Worm (Caenorhabditis elegans) whole organism, L3 larva: ENCODE results near the gene M01G5.1.
A peak's percentile ranks its signal among the peaks of the same experiment; 100 is the strongest.

Experiments used
- R02D3.7 ChIP-seq: fragments of 150-350 bp; optimal IDR thresholded peaks from 2 replicates; lab custom pipeline; 2014; ENCODE audit warnings: missing biosample characterization, missing genetic modification characterization
- ZK546.5 ChIP-seq: sonication (generic microtip); optimal IDR thresholded peaks from 2 replicates; lab custom pipeline; 2017; ENCODE audit warnings: missing biosample characterization, missing genetic modification characterization
- aly-2 ChIP-seq: fragments of 150-350 bp; optimal IDR thresholded peaks from 2 replicates; lab custom pipeline; 2014; ENCODE audit warnings: missing biosample characterization, missing genetic modification characterization
- ama-1 ChIP-seq: fragments of 150-350 bp; optimal IDR thresholded peaks from 2 replicates; lab custom pipeline; 2018
- ceh-16 ChIP-seq: sonication (generic microtip); optimal IDR thresholded peaks from 2 replicates; lab custom pipeline; 2017; ENCODE audit warnings: missing biosample characterization, missing genetic modification characterization
- ceh-28 ChIP-seq: fragments of 150-350 bp; optimal IDR thresholded peaks from 2 replicates; lab custom pipeline; 2014; ENCODE audit warnings: missing biosample characterization, missing genetic modification reagents, missing genetic modification characterization
- ceh-82 ChIP-seq: fragments of 150-350 bp; optimal IDR thresholded peaks from 2 replicates; lab custom pipeline; 2014; ENCODE audit warnings: missing biosample characterization, missing genetic modification characterization
- ceh-9 ChIP-seq: sonication (generic microtip); optimal IDR thresholded peaks from 2 replicates; lab custom pipeline; 2018; ENCODE audit warnings: missing biosample characterization, missing genetic modification characterization
- daf-12 ChIP-seq: fragments of 150-350 bp; optimal IDR thresholded peaks from 2 replicates; lab custom pipeline; 2014; ENCODE audit warnings: missing biosample characterization, missing genetic modification reagents, missing genetic modification characterization
- egl-27 ChIP-seq: sonication (generic microtip); optimal IDR thresholded peaks from 4 replicates; lab custom pipeline; 2017; ENCODE audit warnings: missing biosample characterization, missing genetic modification reagents, missing genetic modification characterization
- egl-5 ChIP-seq: fragments of 150-350 bp; optimal IDR thresholded peaks from 2 replicates; lab custom pipeline; 2017; ENCODE audit warnings: missing biosample characterization, missing genetic modification reagents, missing genetic modification characterization, inconsistent platforms
- elt-2 ChIP-seq: sonication (generic microtip); optimal IDR thresholded peaks from 2 replicates; lab custom pipeline; 2016; ENCODE audit warnings: missing genetic modification reagents, mild to moderate bottlenecking, missing genetic modification characterization, missing compliant biosample characterization
- elt-3 ChIP-seq, 3 experiments: fragments of 150-350 bp in 1 of 3; sonication (generic microtip) in 2 of 3; optimal IDR thresholded peaks; 2 replicates in 2 of 3; 4 replicates in 1 of 3; lab custom pipeline; 2014 to 2017; ENCODE audit warnings: missing biosample characterization in 3 of 3, missing genetic modification characterization in 3 of 3
- fos-1 ChIP-seq: fragments of 150-350 bp; optimal IDR thresholded peaks from 2 replicates; lab custom pipeline; 2014; ENCODE audit warnings: missing biosample characterization, missing genetic modification characterization
- hmg-11 ChIP-seq: sonication (generic microtip); optimal IDR thresholded peaks from 2 replicates; lab custom pipeline; 2016; ENCODE audit warnings: missing genetic modification characterization, missing compliant biosample characterization
- jun-1 ChIP-seq: fragments of 150-350 bp; optimal IDR thresholded peaks from 2 replicates; lab custom pipeline; 2014; ENCODE audit warnings: missing biosample characterization, missing genetic modification reagents, missing genetic modification characterization
- lin-15B ChIP-seq: fragments of 150-350 bp; optimal IDR thresholded peaks from 2 replicates; lab custom pipeline; 2014; ENCODE audit warnings: missing biosample characterization, missing genetic modification characterization
- lin-39 ChIP-seq: fragments of 150-350 bp; optimal IDR thresholded peaks from 2 replicates; lab custom pipeline; 2018; ENCODE audit warnings: missing biosample characterization, missing genetic modification reagents, missing genetic modification characterization
- lsy-12 ChIP-seq: sonication (generic microtip); optimal IDR thresholded peaks from 2 replicates; lab custom pipeline; 2016; ENCODE audit warnings: mild to moderate bottlenecking, missing genetic modification characterization, missing compliant biosample characterization
- mdl-1 ChIP-seq: fragments of 150-350 bp; optimal IDR thresholded peaks from 2 replicates; lab custom pipeline; 2014; ENCODE audit warnings: missing biosample characterization, missing genetic modification characterization
- mml-1 ChIP-seq: fragments of 150-350 bp; sonication (generic microtip); optimal IDR thresholded peaks from 3 replicates; lab custom pipeline; 2014; ENCODE audit warnings: missing biosample characterization, missing genetic modification characterization
- nfya-1 ChIP-seq: sonication (generic microtip); optimal IDR thresholded peaks from 2 replicates; lab custom pipeline; 2017; ENCODE audit warnings: missing genetic modification characterization, mild to moderate bottlenecking, missing compliant biosample characterization, antibody characterized with exemption, moderate library complexity; ENCODE audit not compliant: insufficient read depth
- nhr-11 ChIP-seq: fragments of 150-350 bp; optimal IDR thresholded peaks from 2 replicates; lab custom pipeline; 2014; ENCODE audit warnings: missing biosample characterization, missing genetic modification characterization
- nhr-12 ChIP-seq: fragments of 150-350 bp; optimal IDR thresholded peaks from 2 replicates; lab custom pipeline; 2014; ENCODE audit warnings: missing biosample characterization, missing genetic modification characterization
- nhr-23 ChIP-seq: fragments of 150-350 bp; optimal IDR thresholded peaks from 2 replicates; lab custom pipeline; 2014; ENCODE audit warnings: missing biosample characterization, missing genetic modification reagents, missing genetic modification characterization
- nhr-237 ChIP-seq: fragments of 150-350 bp; optimal IDR thresholded peaks from 2 replicates; lab custom pipeline; 2014; ENCODE audit warnings: missing biosample characterization, missing genetic modification characterization
- nhr-28 ChIP-seq: fragments of 150-350 bp; optimal IDR thresholded peaks from 2 replicates; lab custom pipeline; 2014; ENCODE audit warnings: missing biosample characterization, missing genetic modification characterization
- nhr-43 ChIP-seq: sonication (generic microtip); optimal IDR thresholded peaks from 2 replicates; lab custom pipeline; 2016; ENCODE audit warnings: mild to moderate bottlenecking, missing genetic modification characterization, missing compliant biosample characterization; ENCODE audit not compliant: poor library complexity, severe bottlenecking
- nhr-67 ChIP-seq: fragments of 150-350 bp; optimal IDR thresholded peaks from 2 replicates; lab custom pipeline; 2014; ENCODE audit warnings: missing biosample characterization, missing genetic modification characterization
- nhr-76 ChIP-seq: fragments of 150-350 bp; sonication (generic microtip); optimal IDR thresholded peaks from 5 replicates; lab custom pipeline; 2014; ENCODE audit warnings: missing biosample characterization, missing genetic modification characterization
- nhr-77 ChIP-seq: fragments of 150-350 bp; optimal IDR thresholded peaks from 2 replicates; lab custom pipeline; 2014; ENCODE audit warnings: missing biosample characterization, missing genetic modification characterization
- pha-4 ChIP-seq: fragments of 150-350 bp; optimal IDR thresholded peaks from 2 replicates; lab custom pipeline; 2014; ENCODE audit warnings: missing biosample characterization, missing genetic modification reagents, missing genetic modification characterization
- pqm-1 ChIP-seq: fragments of 150-350 bp; optimal IDR thresholded peaks from 2 replicates; lab custom pipeline; 2017; ENCODE audit warnings: missing biosample characterization, missing genetic modification characterization, inconsistent platforms
- sea-2 ChIP-seq: fragments of 150-350 bp; sonication (generic microtip); optimal IDR thresholded peaks from 4 replicates; lab custom pipeline; 2014; ENCODE audit warnings: missing biosample characterization, missing genetic modification reagents, missing genetic modification characterization
- snpc-4 ChIP-seq: fragments of 150-350 bp; optimal IDR thresholded peaks from 2 replicates; lab custom pipeline; 2014; ENCODE audit warnings: missing biosample characterization, missing genetic modification characterization
- tbx-2 ChIP-seq: sonication (generic microtip); optimal IDR thresholded peaks from 2 replicates; lab custom pipeline; 2016; ENCODE audit warnings: mild to moderate bottlenecking, missing genetic modification characterization, missing compliant biosample characterization
- unc-62 ChIP-seq: fragments of 150-350 bp; sonication (generic microtip); optimal IDR thresholded peaks from 4 replicates; lab custom pipeline; 2014; ENCODE audit warnings: missing biosample characterization, missing genetic modification reagents, missing genetic modification characterization
- zag-1 ChIP-seq: fragments of 150-350 bp; optimal IDR thresholded peaks from 2 replicates; lab custom pipeline; 2014; ENCODE audit warnings: missing biosample characterization, missing genetic modification characterization
- ztf-11 ChIP-seq: fragments of 150-350 bp; optimal IDR thresholded peaks from 2 replicates; lab custom pipeline; 2014; ENCODE audit warnings: missing biosample characterization, missing genetic modification characterization
- ztf-4 ChIP-seq: fragments of 150-350 bp; optimal IDR thresholded peaks from 2 replicates; lab custom pipeline; 2014; ENCODE audit warnings: missing biosample characterization, missing genetic modification characterization

The M01G5.1 gene

DNA sequence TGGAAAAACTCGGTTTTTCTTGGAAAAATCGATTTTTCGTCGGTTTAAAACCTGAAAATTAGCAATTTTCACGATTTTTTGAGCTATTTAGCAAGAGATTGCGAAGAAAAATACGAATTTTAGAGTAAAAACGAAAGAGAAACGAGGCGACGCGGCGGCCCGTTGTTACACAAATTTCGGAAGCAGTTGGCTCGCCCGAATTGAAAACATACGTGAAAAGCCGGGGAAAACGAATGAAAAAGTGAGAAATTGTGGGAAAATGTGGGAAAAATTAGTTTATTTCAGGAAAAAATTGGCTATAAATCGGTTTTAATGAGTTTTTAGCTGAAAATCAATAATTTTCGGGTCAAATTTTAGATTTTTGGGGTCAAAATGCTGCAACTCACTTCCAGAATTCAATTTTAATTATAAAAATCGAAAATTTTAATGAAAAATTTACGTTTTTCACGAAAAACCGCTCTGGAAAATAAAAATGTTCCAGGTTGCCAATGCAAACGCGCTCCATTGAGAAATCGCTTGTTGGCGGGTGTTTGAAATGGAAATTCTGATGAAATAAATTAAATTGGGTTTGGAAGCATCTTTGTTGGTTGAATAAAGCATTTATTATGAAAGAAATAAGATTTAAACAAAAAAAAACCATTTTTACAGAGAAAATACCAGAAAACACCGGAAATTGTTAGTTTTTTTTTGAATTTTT is 36.7 kb downstream of the M01G5.1 start, which contains the start of gene snf-6:
snf-6 (minus strand) TSS at position 51 of the 697 bp plus-strand sequence.
- peak; percentile 37 for TF ChIP-seq nfya-1 (tag; lab: Kevin White, UChicago)
- TF ChIP-seq ceh-28 (tag; lab: Kevin White, UChicago) = no peak
- TF ChIP-seq fos-1 (tag; lab: Kevin White, UChicago) = no peak
- peak; percentile 82 for TF ChIP-seq lin-15B
- peak; percentile 59 for TF ChIP-seq nhr-23
- TF ChIP-seq mdl-1 (tag; lab: Kevin White, UChicago) = no peak
- TF ChIP-seq aly-2 (tag; lab: Kevin White, UChicago) = no peak
- no peak for TF ChIP-seq sea-2 (GFP tag; lab: Kevin White, UChicago)
- TF ChIP-seq ceh-16 (tag; lab: Kevin White, UChicago) = no peak
- TF ChIP-seq nhr-12 (tag; lab: Kevin White, UChicago) = no peak
- TF ChIP-seq ceh-9 (tag; lab: Kevin White, UChicago) = no peak
- TF ChIP-seq elt-2 = no peak
- TF ChIP-seq ztf-11 = no peak
- peak; percentile 20 for TF ChIP-seq nhr-43 (tag; lab: Kevin White, UChicago)
- TF ChIP-seq R02D3.7 (tag; lab: Kevin White, UChicago) = no peak
- TF ChIP-seq nhr-237 (tag; lab: Kevin White, UChicago) = no peak
- no peak for TF ChIP-seq egl-27
- TF ChIP-seq tbx-2 = no peak
- no peak for TF ChIP-seq zag-1 (tag; lab: Kevin White, UChicago)
- TF ChIP-seq pha-4 (tag; lab: Kevin White, UChicago) = peak; percentile 33
- no peak for TF ChIP-seq ztf-4 (tag; lab: Kevin White, UChicago)
- TF ChIP-seq nhr-77 (tag; lab: Kevin White, UChicago) = no peak
- no peak for TF ChIP-seq lin-39 (tag; lab: Kevin White, UChicago)
- TF ChIP-seq, all 47 proteins: peak for 5

DNA sequence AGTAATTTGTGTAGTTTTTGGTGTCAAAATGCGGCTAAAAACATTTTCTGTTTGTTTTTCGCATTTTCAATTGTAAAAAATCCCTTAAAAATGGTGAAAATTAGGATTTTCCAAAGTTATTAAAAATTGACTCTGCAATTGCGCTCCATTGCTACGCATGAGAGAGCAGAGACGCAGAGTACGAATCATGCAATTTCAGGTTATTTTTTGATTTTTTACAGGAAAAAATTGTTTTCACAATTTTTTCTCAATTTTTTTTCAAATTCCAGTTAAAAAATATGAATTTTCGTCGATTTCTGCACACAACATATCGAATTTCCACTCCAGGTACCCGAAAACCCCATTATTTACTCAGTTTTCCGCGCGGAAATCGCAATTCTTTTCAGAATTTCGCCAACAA is 37.4 kb downstream of the M01G5.1 start, which contains the start of gene mtg-1:
mtg-1 (plus strand) TSS at position 160 of the 400 bp plus-strand sequence.
- TF ChIP-seq pha-4 (tag; lab: Kevin White, UChicago) = peak; percentile 70
- peak; percentile 63 for TF ChIP-seq lin-15B
- TF ChIP-seq hmg-11 (tag; lab: Kevin White, UChicago) = no peak
- no peak for TF ChIP-seq nhr-237 (tag; lab: Kevin White, UChicago)
- no peak for TF ChIP-seq mml-1 (tag; lab: Kevin White, UChicago)
- TF ChIP-seq R02D3.7 (tag; lab: Kevin White, UChicago) = no peak
- TF ChIP-seq nhr-11 (tag; lab: Kevin White, UChicago) = no peak
- no peak for TF ChIP-seq mdl-1 (tag; lab: Kevin White, UChicago)
- TF ChIP-seq elt-3 (tag; optimal IDR thresholded peaks at IDR 0.05; lab: Kevin White, UChicago) = no peak
- no peak for TF ChIP-seq tbx-2
- no peak for TF ChIP-seq fos-1 (tag; lab: Kevin White, UChicago)
- TF ChIP-seq ama-1 (lab: Kevin White, UChicago) = no peak
- TF ChIP-seq sea-2 (GFP tag; lab: Kevin White, UChicago) = no peak
- no peak for TF ChIP-seq aly-2 (tag; lab: Kevin White, UChicago)
- TF ChIP-seq zag-1 (tag; lab: Kevin White, UChicago) = no peak
- TF ChIP-seq ceh-16 (tag; lab: Kevin White, UChicago) = no peak
- TF ChIP-seq snpc-4 (tag; lab: Kevin White, UChicago) = no peak
- TF ChIP-seq nhr-76 (tag; lab: Kevin White, UChicago) = no peak
- no peak for TF ChIP-seq nhr-67 (tag; lab: Kevin White, UChicago)
- no peak for TF ChIP-seq ceh-82 (tag; lab: Kevin White, UChicago)
- no peak for TF ChIP-seq ZK546.5 (tag; lab: Kevin White, UChicago)
- no peak for TF ChIP-seq nhr-28
- no peak for TF ChIP-seq nhr-77 (tag; lab: Kevin White, UChicago)
- no peak for TF ChIP-seq ztf-11
- TF ChIP-seq lin-39 (tag; lab: Kevin White, UChicago) = no peak
- TF ChIP-seq jun-1 (tag; lab: Kevin White, UChicago) = no peak
- TF ChIP-seq nfya-1 (tag; lab: Kevin White, UChicago) = peak; percentile 24
- no peak for TF ChIP-seq nhr-43 (tag; lab: Kevin White, UChicago)
- peak; percentile 34 for TF ChIP-seq nhr-23
- TF ChIP-seq egl-5 (tag; lab: Kevin White, UChicago) = no peak
- TF ChIP-seq egl-27 = no peak
- no peak for TF ChIP-seq unc-62 (GFP tag; lab: Kevin White, UChicago)
- TF ChIP-seq lsy-12 (tag; lab: Kevin White, UChicago) = no peak
- no peak for TF ChIP-seq pqm-1
- no peak for TF ChIP-seq daf-12
